Fruit fly (Drosophila melanogaster) whole organism, pupa: ENCODE data around the gene hng3.

Source experiments
- CG10348 ChIP-seq: fragments of 200-800 bp; sonication (Bioruptor generic); IDR thresholded peaks from 2 replicates; pipeline ENCODE4 v1.3.6; 2022; ENCODE audit warnings: missing biosample characterization, missing genetic modification characterization
- CG12605 ChIP-seq: fragments of 200-800 bp; sonication (Bioruptor generic); IDR thresholded peaks from 2 replicates; pipeline ENCODE4 v1.3.6; 2022; ENCODE audit warnings: missing biosample characterization, missing genetic modification characterization
- CG13204 ChIP-seq: fragments of 200-800 bp; sonication (Bioruptor generic); optimal IDR thresholded peaks from 2 replicates; lab custom pipeline; 2018; ENCODE audit warnings: missing biosample characterization, mild to moderate bottlenecking, missing genetic modification characterization, moderate library complexity
- CG14655 ChIP-seq: fragments of 200-800 bp; sonication (Bioruptor generic); optimal IDR thresholded peaks from 3 replicates; lab custom pipeline; 2017; ENCODE audit warnings: mild to moderate bottlenecking, missing biosample characterization, missing genetic modification reagents, missing genetic modification characterization
- CG15710 ChIP-seq: fragments of 200-800 bp; sonication (Bioruptor generic); optimal IDR thresholded peaks from 2 replicates; lab custom pipeline; 2018; ENCODE audit warnings: missing biosample characterization, mild to moderate bottlenecking, missing genetic modification characterization, moderate library complexity
- CG17806 ChIP-seq: fragments of 200-800 bp; sonication (Bioruptor generic); optimal IDR thresholded peaks from 2 replicates; lab custom pipeline; 2018; ENCODE audit warnings: missing biosample characterization, mild to moderate bottlenecking, missing genetic modification characterization, moderate library complexity
- CG32121 ChIP-seq: fragments of 200-800 bp; sonication (Bioruptor generic); IDR thresholded peaks from 2 replicates; pipeline ENCODE4 v1.3.6; 2022; ENCODE audit warnings: missing biosample characterization, missing genetic modification characterization
- CG34367 ChIP-seq: fragments of 200-800 bp; sonication (Bioruptor generic); optimal IDR thresholded peaks from 2 replicates; lab custom pipeline; 2018; ENCODE audit warnings: missing biosample characterization, mild to moderate bottlenecking, missing genetic modification characterization
- CG4496 ChIP-seq: fragments of 200-800 bp; sonication (Bioruptor generic); IDR thresholded peaks from 3 replicates; pipeline ENCODE4 v1.3.6; 2022; ENCODE audit warnings: missing biosample characterization, missing genetic modification characterization
- CG8159 ChIP-seq: fragments of 200-800 bp; sonication (Bioruptor generic); optimal IDR thresholded peaks from 3 replicates; lab custom pipeline; 2018; ENCODE audit warnings: missing biosample characterization, mild to moderate bottlenecking, missing genetic modification characterization, moderate library complexity
- CG8301 ChIP-seq: fragments of 200-800 bp; sonication (Bioruptor generic); optimal IDR thresholded peaks from 2 replicates; lab custom pipeline; 2018; ENCODE audit warnings: missing biosample characterization, mild to moderate bottlenecking, missing genetic modification characterization
- CG9948 ChIP-seq: fragments of 200-800 bp; sonication (Bioruptor generic); optimal IDR thresholded peaks from 2 replicates; lab custom pipeline; 2018; ENCODE audit warnings: missing biosample characterization, mild to moderate bottlenecking, missing genetic modification characterization, moderate library complexity
- D1 ChIP-seq: fragments of 200-800 bp; sonication (Bioruptor generic); optimal IDR thresholded peaks from 2 replicates; lab custom pipeline; 2018; ENCODE audit warnings: missing biosample characterization, mild to moderate bottlenecking, missing genetic modification characterization, moderate library complexity
- EcR ChIP-seq: fragments of 200-800 bp; sonication (Bioruptor generic); optimal IDR thresholded peaks from 3 replicates; lab custom pipeline; 2019; ENCODE audit warnings: missing biosample characterization, missing genetic modification characterization, mild to moderate bottlenecking, moderate library complexity, missing genetic modification reagents
- Ets98B ChIP-seq: fragments of 200-800 bp; sonication (Bioruptor generic); IDR thresholded peaks from 2 replicates; pipeline ENCODE4 v1.3.6; 2022; ENCODE audit warnings: missing biosample characterization, missing genetic modification characterization
- Pif1A ChIP-seq: fragments of 200-800 bp; sonication (Bioruptor generic); optimal IDR thresholded peaks from 3 replicates; lab custom pipeline; 2016; ENCODE audit warnings: missing biosample characterization, missing genetic modification characterization
- Pif1B ChIP-seq: fragments of 200-800 bp; sonication (Bioruptor generic); optimal IDR thresholded peaks from 3 replicates; lab custom pipeline; 2016; ENCODE audit warnings: missing biosample characterization, missing genetic modification characterization
- Snoo ChIP-seq: fragments of 200-800 bp; sonication (Bioruptor generic); optimal IDR thresholded peaks from 3 replicates; lab custom pipeline; 2017; ENCODE audit warnings: missing biosample characterization, mild to moderate bottlenecking, missing genetic modification characterization, inconsistent platforms
- fd96Ca ChIP-seq: fragments of 200-800 bp; sonication (Bioruptor generic); IDR thresholded peaks from 3 replicates; pipeline ENCODE4 v1.3.6; 2022; ENCODE audit warnings: missing biosample characterization, missing genetic modification characterization
- gl ChIP-seq: fragments of 200-800 bp; sonication (Bioruptor generic); optimal IDR thresholded peaks from 2 replicates; lab custom pipeline; 2018; ENCODE audit warnings: missing biosample characterization, mild to moderate bottlenecking, missing genetic modification characterization
- rn ChIP-seq: fragments of 200-800 bp; sonication (Bioruptor generic); IDR thresholded peaks from 2 replicates; pipeline ENCODE4 v1.3.6; 2022; ENCODE audit warnings: missing biosample characterization, missing genetic modification characterization

hng3 gene

DNA sequence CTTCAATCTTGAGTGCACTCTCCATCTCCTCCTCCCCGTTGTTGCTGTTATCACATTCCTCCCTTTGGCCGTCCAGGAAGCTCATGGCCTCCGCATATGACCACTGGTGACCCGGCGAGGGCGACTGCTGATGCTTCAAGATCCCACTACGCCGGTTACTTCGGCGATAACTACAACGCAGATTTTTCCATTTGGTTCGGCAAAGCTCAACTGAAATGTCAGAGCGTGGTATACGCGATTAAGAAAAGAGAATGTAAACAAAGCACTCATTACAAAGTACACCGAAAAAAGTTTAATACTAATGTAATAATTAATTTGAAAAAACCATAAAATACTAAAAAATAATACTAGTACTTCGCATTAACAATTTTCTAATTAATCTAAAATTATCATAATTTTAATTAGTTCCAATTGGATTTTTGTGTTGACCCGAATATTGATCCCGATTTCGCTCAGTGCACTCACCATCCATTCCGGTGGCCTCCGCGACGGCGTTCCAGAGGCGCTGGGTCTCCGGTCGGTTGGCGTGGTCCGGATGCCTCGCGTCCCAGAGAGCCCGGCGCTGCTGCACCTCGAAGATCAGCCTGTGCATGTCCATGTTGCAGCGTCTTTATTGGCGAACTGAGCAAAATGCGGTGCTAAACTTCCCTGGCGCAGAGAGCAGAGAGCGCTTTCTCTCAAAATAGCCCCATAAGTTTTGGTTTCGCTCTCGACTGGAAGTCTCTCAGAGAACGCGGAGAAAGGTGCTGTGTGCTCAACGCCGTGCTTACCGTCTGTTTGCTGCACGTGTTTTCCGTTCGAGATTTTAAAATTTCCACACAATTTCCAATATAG, 16.5 kb downstream of the hng3 start:
- TF ChIP-seq CG13204 (peak; percentile 94), CG4496 (GFP tag; lab: Robert Waterston, UW) (peak; percentile 95), CG8159 (tag; lab: Kevin White, UChicago) (peak; percentile 98), CG10348 (GFP tag; lab: Robert Waterston, UW) (peak; percentile 75), CG12605 (GFP tag; lab: Robert Waterston, UW) (peak; percentile 95), CG17806 (tag; lab: Kevin White, UChicago) (peak; percentile 97), Pif1B (peak; percentile 95), Snoo (tag; lab: Kevin White, UChicago) (peak; percentile 96), rn (peak; percentile 93), CG15710 (tag; lab: Kevin White, UChicago) (peak; percentile 98), CG8301 (peak; percentile 94), fd96Ca (GFP tag; lab: Robert Waterston, UW) (peak; percentile 92), Pif1A (GFP tag; lab: Kevin White, UChicago) (peak; percentile 95), Ets98B (GFP tag; lab: Robert Waterston, UW) (peak; percentile 94), CG34367 (peak; percentile 94), CG14655 (GFP tag; lab: Kevin White, UChicago) (peak; percentile 95), CG32121 (GFP tag; lab: Robert Waterston, UW) (peak; percentile 96), D1 (tag; lab: Kevin White, UChicago) (peak; percentile 93), gl (tag; lab: Kevin White, UChicago) (peak; percentile 85), CG9948 (tag; lab: Kevin White, UChicago) (peak; percentile 96), EcR (GFP tag; lab: Kevin White, UChicago) (peak; percentile 87)

DNA sequence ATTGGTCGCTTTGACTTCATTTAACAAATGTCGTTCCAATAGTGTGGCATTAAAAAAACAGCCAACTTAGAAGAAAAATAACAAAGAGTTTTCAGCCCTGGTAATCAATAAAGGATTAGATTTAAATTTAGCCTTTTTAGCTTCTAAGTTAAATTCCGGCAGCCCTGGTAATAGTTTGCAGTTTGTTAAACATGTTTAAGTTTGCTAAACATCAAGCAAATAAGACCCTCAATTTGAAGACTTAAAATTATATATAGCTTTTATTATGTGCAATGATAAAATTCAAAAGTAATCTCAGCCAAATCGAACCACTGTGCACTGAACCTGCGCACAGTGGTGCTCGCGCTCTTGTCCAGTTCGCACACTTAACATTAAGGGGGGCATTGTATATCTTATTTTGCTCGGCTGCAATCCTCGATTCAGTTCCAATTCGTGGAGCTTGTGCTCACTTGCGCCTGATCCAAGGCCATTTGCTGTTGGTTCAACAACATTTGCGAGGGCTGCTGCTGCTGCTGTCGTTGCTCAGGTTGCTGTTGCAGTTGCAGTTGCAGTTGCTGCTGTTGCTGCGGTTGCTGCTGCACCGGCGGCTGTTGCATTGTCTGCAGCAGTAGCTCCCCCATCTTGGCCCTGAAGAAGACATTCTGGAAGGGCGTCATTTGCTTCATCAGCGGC, 17.7 kb downstream of the hng3 start:
- TF ChIP-seq Ets98B (GFP tag; lab: Robert Waterston, UW): no peak
- TF ChIP-seq CG14655 (GFP tag; lab: Kevin White, UChicago): peak; percentile 25
- TF ChIP-seq CG15710 (tag; lab: Kevin White, UChicago): peak; percentile 33
- TF ChIP-seq CG32121 (GFP tag; lab: Robert Waterston, UW): no peak
- TF ChIP-seq CG34367: no peak
- TF ChIP-seq Snoo (tag; lab: Kevin White, UChicago): no peak
- peak; percentile 34 for TF ChIP-seq CG13204
- no peak for TF ChIP-seq CG4496 (GFP tag; lab: Robert Waterston, UW)
- no peak for TF ChIP-seq gl (tag; lab: Kevin White, UChicago)
- TF ChIP-seq CG9948 (tag; lab: Kevin White, UChicago): no peak
- peak; percentile 31 for TF ChIP-seq Pif1A (GFP tag; lab: Kevin White, UChicago)
- TF ChIP-seq Pif1B: peak; percentile 31
- peak; percentile 55 for TF ChIP-seq CG8159 (tag; lab: Kevin White, UChicago)
- no peak for TF ChIP-seq fd96Ca (GFP tag; lab: Robert Waterston, UW)
- peak; percentile 79 for TF ChIP-seq EcR (GFP tag; lab: Kevin White, UChicago)
- no peak for TF ChIP-seq CG10348 (GFP tag; lab: Robert Waterston, UW)
- TF ChIP-seq rn: no peak
- peak; percentile 44 for TF ChIP-seq CG17806 (tag; lab: Kevin White, UChicago)
- TF ChIP-seq D1 (tag; lab: Kevin White, UChicago): no peak
- no peak for TF ChIP-seq CG12605 (GFP tag; lab: Robert Waterston, UW)

- no peak for TF ChIP-seq CG12605 (GFP tag; lab: Robert Waterston, UW)
- TF ChIP-seq EcR (GFP tag; lab: Kevin White, UChicago): peak; percentile 94
- peak; percentile 73 for TF ChIP-seq CG13204
These were observed 18.6 kb downstream of the hng3 start for dm6 chr3L:736542-737166.

DNA sequence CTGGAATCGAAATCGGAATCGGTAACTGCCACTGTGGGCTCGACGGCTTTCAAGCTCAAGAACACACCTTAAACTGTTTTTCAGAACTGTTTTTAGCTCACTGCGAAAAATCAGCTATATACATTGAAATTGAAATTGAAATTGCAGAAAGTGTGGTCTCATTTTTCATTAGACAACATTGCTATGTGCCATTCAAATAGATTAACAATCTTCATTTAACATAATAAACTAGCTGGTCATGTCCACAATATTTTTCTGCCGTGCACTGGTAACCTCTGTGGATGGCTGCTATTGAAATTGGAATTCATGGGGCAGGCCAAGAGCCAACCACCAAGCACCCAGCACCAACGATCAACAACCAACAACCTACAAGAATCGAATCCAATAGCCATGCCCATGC, 19.3 kb downstream of the hng3 start:
- peak; percentile 61; the same call in 1 of the 2 replicates for TF ChIP-seq CG32121 (GFP tag; lab: Robert Waterston, UW)
- no peak for TF ChIP-seq CG10348 (GFP tag; lab: Robert Waterston, UW)
- peak; percentile 64 for TF ChIP-seq CG4496 (GFP tag; lab: Robert Waterston, UW)
- TF ChIP-seq D1 (tag; lab: Kevin White, UChicago): peak; percentile 49
- no peak for TF ChIP-seq CG13204
- peak; percentile 78 for TF ChIP-seq CG15710 (tag; lab: Kevin White, UChicago)
- peak; percentile 84 for TF ChIP-seq CG8159 (tag; lab: Kevin White, UChicago)
- TF ChIP-seq rn: 0 out of 2 replicates have a peak, but pooled peaks have one; percentile 20
- TF ChIP-seq Ets98B (GFP tag; lab: Robert Waterston, UW): peak; percentile 45; the same call in 1 of the 2 replicates
- 0 out of 3 replicates have a peak, but pooled peaks have one; percentile 43 for TF ChIP-seq fd96Ca (GFP tag; lab: Robert Waterston, UW)
- peak; percentile 57 for TF ChIP-seq Pif1A (GFP tag; lab: Kevin White, UChicago)
- TF ChIP-seq CG14655 (GFP tag; lab: Kevin White, UChicago): peak; percentile 68
- peak; percentile 54 for TF ChIP-seq Snoo (tag; lab: Kevin White, UChicago)
- TF ChIP-seq CG17806 (tag; lab: Kevin White, UChicago): peak; percentile 82
- TF ChIP-seq CG9948 (tag; lab: Kevin White, UChicago): peak; percentile 76
- peak; percentile 42 for TF ChIP-seq gl (tag; lab: Kevin White, UChicago)
- peak; percentile 41 for TF ChIP-seq CG12605 (GFP tag; lab: Robert Waterston, UW)
- TF ChIP-seq CG34367: peak; percentile 75
- peak; percentile 47 for TF ChIP-seq CG8301
- no peak for TF ChIP-seq EcR (GFP tag; lab: Kevin White, UChicago)
- TF ChIP-seq Pif1B: peak; percentile 50
